Fruit fly (Drosophila melanogaster) whole organism, wandering third instar larva: ENCODE results near the gene Mdr65.

Experiments used
- Abd-B ChIP-seq: fragments of >200 bp; optimal IDR thresholded peaks from 2 replicates; lab custom pipeline; 2017; ENCODE audit warnings: missing biosample characterization, missing genetic modification characterization
- CG32264 ChIP-seq: fragments of 200-800 bp; sonication (Bioruptor generic); optimal IDR thresholded peaks from 2 replicates; lab custom pipeline; 2016; ENCODE audit warnings: missing biosample characterization, missing genetic modification characterization
- CG9705 ChIP-seq: fragments of 200-800 bp; sonication (Bioruptor generic); optimal IDR thresholded peaks from 2 replicates; lab custom pipeline; 2018; ENCODE audit warnings: missing biosample characterization, mild to moderate bottlenecking, missing genetic modification characterization
- CrebA ChIP-seq: fragments of 200-800 bp; sonication (Bioruptor generic); optimal IDR thresholded peaks from 2 replicates; lab custom pipeline; 2016; ENCODE audit warnings: missing biosample characterization, mild to moderate bottlenecking, missing genetic modification characterization, borderline replicate concordance
- Dfd ChIP-seq: fragments of >200 bp; optimal IDR thresholded peaks from 2 replicates; lab custom pipeline; 2017; ENCODE audit warnings: missing biosample characterization, missing genetic modification characterization
- Dif ChIP-seq: fragments of 200-275, 200-300 bp; sonication (Bioruptor generic); optimal IDR thresholded peaks from 2 replicates; lab custom pipeline; 2018; ENCODE audit warnings: missing biosample characterization, missing genetic modification characterization; ENCODE audit not compliant: partially characterized antibody
- GATAd ChIP-seq: sonication (Bioruptor generic); optimal IDR thresholded peaks from 2 replicates; lab custom pipeline; 2016; ENCODE audit warnings: missing biosample characterization, missing genetic modification characterization
- HLH106 ChIP-seq: fragments of 200-800 bp; optimal IDR thresholded peaks from 3 replicates; lab custom pipeline; 2019; ENCODE audit warnings: missing biosample characterization, mild to moderate bottlenecking, missing genetic modification characterization, moderate library complexity
- Hnf4 ChIP-seq: fragments of 200-800 bp; sonication (Bioruptor generic); optimal IDR thresholded peaks from 2 replicates; lab custom pipeline; 2016; ENCODE audit warnings: missing biosample characterization, mild to moderate bottlenecking, missing genetic modification characterization
- Hr78 ChIP-seq: fragments of >200 bp; optimal IDR thresholded peaks from 2 replicates; lab custom pipeline; 2017; ENCODE audit warnings: missing biosample characterization, missing genetic modification characterization
- Hr83 ChIP-seq: fragments of 200-300 bp; sonication (Bioruptor generic); optimal IDR thresholded peaks from 2 replicates; lab custom pipeline; 2016; ENCODE audit warnings: missing biosample characterization, mild to moderate bottlenecking, missing genetic modification characterization, moderate library complexity; ENCODE audit not compliant: poor library complexity, severe bottlenecking
- Jra ChIP-seq: sonication (Bioruptor generic); optimal IDR thresholded peaks from 2 replicates; lab custom pipeline; 2016; ENCODE audit warnings: missing biosample characterization, missing genetic modification characterization
- Mio ChIP-seq: sonication (Bioruptor generic); optimal IDR thresholded peaks from 2 replicates; lab custom pipeline; 2016; ENCODE audit warnings: missing biosample characterization, missing genetic modification characterization
- Myc ChIP-seq: fragments of >200 bp; optimal IDR thresholded peaks from 2 replicates; lab custom pipeline; 2017
- N ChIP-seq: fragments of >200 bp; optimal IDR thresholded peaks from 2 replicates; lab custom pipeline; 2018; ENCODE audit warnings: missing biosample characterization, missing external identifiers, missing genetic modification characterization
- OdsH ChIP-seq: fragments of 200-800 bp; sonication (Bioruptor generic); optimal IDR thresholded peaks from 2 replicates; lab custom pipeline; 2016; ENCODE audit warnings: missing biosample characterization, mild to moderate bottlenecking, missing genetic modification characterization
- Rel ChIP-seq, 2 experiments: fragments of 200-800 bp; sonication (Bioruptor generic) in 1 of 2; optimal IDR thresholded peaks; 2 replicates in 1 of 2; 3 replicates in 1 of 2; lab custom pipeline; 2016 to 2019; ENCODE audit warnings: mild to moderate bottlenecking in 2 of 2, missing biosample characterization in 2 of 2, missing genetic modification characterization in 2 of 2, moderate library complexity in 1 of 2
- Sp1 ChIP-seq: fragments of 200-800 bp; sonication (Bioruptor generic); optimal IDR thresholded peaks from 3 replicates; lab custom pipeline; 2019; ENCODE audit warnings: missing biosample characterization, mild to moderate bottlenecking, missing genetic modification characterization, moderate library complexity
- Vsx2 ChIP-seq: fragments of 200-300, 225-300 bp; sonication (Bioruptor generic); optimal IDR thresholded peaks from 2 replicates; lab custom pipeline; 2018; ENCODE audit warnings: missing biosample characterization, missing genetic modification characterization; ENCODE audit not compliant: partially characterized antibody
- br ChIP-seq: fragments of 200-800 bp; sonication (Bioruptor generic); optimal IDR thresholded peaks from 2 replicates; lab custom pipeline; 2016; ENCODE audit warnings: missing biosample characterization, missing genetic modification characterization
- brk ChIP-seq: fragments of 200-800 bp; sonication (Bioruptor generic); optimal IDR thresholded peaks from 2 replicates; lab custom pipeline; 2016; ENCODE audit warnings: missing biosample characterization, mild to moderate bottlenecking, missing genetic modification characterization
- dl ChIP-seq, 2 experiments: fragments of 175-275, 200-275 bp in 1 of 2; fragments of 200-275 bp in 1 of 2; sonication (Bioruptor generic); optimal IDR thresholded peaks; lab custom pipeline; 2018; ENCODE audit warnings: mild to moderate bottlenecking in 2 of 2, missing biosample characterization in 2 of 2, missing genetic modification characterization in 2 of 2, moderate library complexity in 2 of 2; ENCODE audit not compliant: partially characterized antibody in 2 of 2, insufficient read depth in 1 of 2
- dmrt93B ChIP-seq: fragments of 200-800 bp; sonication (Bioruptor generic); optimal IDR thresholded peaks from 2 replicates; lab custom pipeline; 2018; ENCODE audit warnings: missing biosample characterization, mild to moderate bottlenecking, missing genetic modification characterization
- dsf ChIP-seq: sonication (Bioruptor generic); optimal IDR thresholded peaks from 2 replicates; lab custom pipeline; 2016; ENCODE audit warnings: missing biosample characterization, missing genetic modification characterization, borderline replicate concordance
- ey ChIP-seq: fragments of 200-800 bp; sonication (Bioruptor generic); optimal IDR thresholded peaks from 2 replicates; lab custom pipeline; 2016; ENCODE audit warnings: missing biosample characterization, missing genetic modification characterization
- foxo ChIP-seq, 2 experiments: fragments of 200-800 bp; sonication (Bioruptor generic); optimal IDR thresholded peaks; 2 replicates in 1 of 2; 3 replicates in 1 of 2; lab custom pipeline; 2016 to 2017; ENCODE audit warnings: missing biosample characterization in 2 of 2, missing genetic modification characterization in 2 of 2
- fru ChIP-seq: fragments of 200-800 bp; sonication (Bioruptor generic); optimal IDR thresholded peaks from 3 replicates; lab custom pipeline; 2016; ENCODE audit warnings: missing biosample characterization, mild to moderate bottlenecking, missing genetic modification characterization
- h ChIP-seq: fragments of 200-800 bp; sonication (Bioruptor generic); optimal IDR thresholded peaks from 3 replicates; lab custom pipeline; 2016; ENCODE audit warnings: missing biosample characterization, mild to moderate bottlenecking, missing genetic modification characterization
- jim ChIP-seq: fragments of 175-275, 200-325 bp; sonication (Bioruptor generic); optimal IDR thresholded peaks from 2 replicates; lab custom pipeline; 2016; ENCODE audit warnings: missing biosample characterization, mild to moderate bottlenecking, missing genetic modification characterization
- lola ChIP-seq: fragments of >200 bp; optimal IDR thresholded peaks from 2 replicates; lab custom pipeline; 2017; ENCODE audit warnings: missing biosample characterization, missing genetic modification characterization
- pan ChIP-seq: fragments of >200 bp; optimal IDR thresholded peaks from 2 replicates; lab custom pipeline; 2017
- psq ChIP-seq: fragments of 200-800 bp; sonication (Bioruptor generic); optimal IDR thresholded peaks from 3 replicates; lab custom pipeline; 2017; ENCODE audit warnings: missing biosample characterization, mild to moderate bottlenecking, missing genetic modification characterization, moderate library complexity
- rgr ChIP-seq: fragments of 200-800 bp; sonication (Bioruptor generic); optimal IDR thresholded peaks from 3 replicates; lab custom pipeline; 2016; ENCODE audit warnings: missing biosample characterization, mild to moderate bottlenecking, missing genetic modification characterization
- sage ChIP-seq: fragments of 200-800 bp; sonication (Bioruptor generic); optimal IDR thresholded peaks from 2 replicates; lab custom pipeline; 2016; ENCODE audit warnings: missing biosample characterization, mild to moderate bottlenecking, missing genetic modification characterization
- sv ChIP-seq: fragments of 200-800 bp; sonication (Bioruptor generic); optimal IDR thresholded peaks from 3 replicates; lab custom pipeline; 2016; ENCODE audit warnings: missing biosample characterization, missing genetic modification characterization
- tai ChIP-seq: sonication (Bioruptor generic); optimal IDR thresholded peaks from 2 replicates; lab custom pipeline; 2016; ENCODE audit warnings: missing biosample characterization, missing genetic modification characterization
- usp ChIP-seq: fragments of >200 bp; optimal IDR thresholded peaks from 2 replicates; lab custom pipeline; 2017; ENCODE audit warnings: missing biosample characterization, missing genetic modification characterization
- woc ChIP-seq: sonication (Bioruptor generic); optimal IDR thresholded peaks from 2 replicates; lab custom pipeline; 2016; ENCODE audit warnings: missing biosample characterization, mild to moderate bottlenecking, missing genetic modification characterization

Gene Mdr65

dm6 chr3L:6261230-6261629 lies 15.7 kb upstream of the Mdr65 start:
- no peak for TF ChIP-seq Hr83 (GFP tag; lab: Kevin White, UChicago)
- TF ChIP-seq rgr (GFP tag; lab: Kevin White, UChicago) = no peak
- TF ChIP-seq dsf (GFP tag; lab: Kevin White, UChicago) = no peak
- no peak for TF ChIP-seq CG9705
- TF ChIP-seq jim (GFP tag; lab: Kevin White, UChicago) = no peak
- no peak for TF ChIP-seq Rel (GFP tag; optimal IDR thresholded peaks at IDR 0.05; lab: Kevin White, UChicago)
- no peak for TF ChIP-seq Rel (tag; optimal IDR thresholded peaks at IDR 0.05; lab: Kevin White, UChicago)
- no peak for TF ChIP-seq Abd-B (GFP tag; lab: Kevin White, UChicago)

DNA sequence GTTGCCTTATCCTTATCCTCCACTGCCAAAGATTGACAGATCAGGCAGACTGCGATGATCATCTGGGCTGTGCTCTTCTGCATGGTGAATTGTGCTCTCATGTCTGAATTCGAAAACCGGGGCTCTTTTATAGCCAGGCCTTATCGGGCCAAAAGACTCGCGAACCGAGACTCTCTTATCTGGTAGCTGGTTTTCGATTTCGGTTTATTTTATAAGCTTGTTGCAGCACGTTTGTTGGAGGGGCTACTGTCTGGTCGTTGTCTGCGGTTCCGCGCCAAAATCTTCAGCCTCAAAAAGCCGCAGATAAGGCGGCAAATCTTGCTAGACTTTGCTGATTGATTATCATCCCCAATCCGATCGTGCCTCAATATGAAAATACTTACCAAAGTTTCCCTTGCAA lies 13.1 kb upstream of the Mdr65 start, which contains the start of gene CG10163:
Gene CG10163 (minus strand): TSS at position 101 of the 400 bp plus-strand sequence.
- TF ChIP-seq woc (GFP tag; lab: Kevin White, UChicago) (no peak), dsf (GFP tag; lab: Kevin White, UChicago) (no peak), CG9705 (no peak), CG32264 (GFP tag; lab: Kevin White, UChicago) (no peak), h (GFP tag; lab: Kevin White, UChicago) (no peak), Mio (GFP tag; lab: Kevin White, UChicago) (no peak), lola (GFP tag; lab: Kevin White, UChicago) (no peak), foxo (GFP tag; optimal IDR thresholded peaks at IDR 0.05; lab: Kevin White, UChicago) (no peak), N (GFP tag; lab: Kevin White, UChicago) (no peak), pan (lab: Kevin White, UChicago) (no peak), sv (GFP tag; lab: Kevin White, UChicago) (no peak), Hnf4 (GFP tag; lab: Kevin White, UChicago) (no peak), Dif (GFP tag; lab: Kevin White, UChicago) (no peak), br (no peak), Myc (lab: Kevin White, UChicago) (no peak), psq (GFP tag; lab: Kevin White, UChicago) (no peak), HLH106 (tag; lab: Kevin White, UChicago) (no peak), Hr78 (GFP tag; lab: Kevin White, UChicago) (no peak)

DNA sequence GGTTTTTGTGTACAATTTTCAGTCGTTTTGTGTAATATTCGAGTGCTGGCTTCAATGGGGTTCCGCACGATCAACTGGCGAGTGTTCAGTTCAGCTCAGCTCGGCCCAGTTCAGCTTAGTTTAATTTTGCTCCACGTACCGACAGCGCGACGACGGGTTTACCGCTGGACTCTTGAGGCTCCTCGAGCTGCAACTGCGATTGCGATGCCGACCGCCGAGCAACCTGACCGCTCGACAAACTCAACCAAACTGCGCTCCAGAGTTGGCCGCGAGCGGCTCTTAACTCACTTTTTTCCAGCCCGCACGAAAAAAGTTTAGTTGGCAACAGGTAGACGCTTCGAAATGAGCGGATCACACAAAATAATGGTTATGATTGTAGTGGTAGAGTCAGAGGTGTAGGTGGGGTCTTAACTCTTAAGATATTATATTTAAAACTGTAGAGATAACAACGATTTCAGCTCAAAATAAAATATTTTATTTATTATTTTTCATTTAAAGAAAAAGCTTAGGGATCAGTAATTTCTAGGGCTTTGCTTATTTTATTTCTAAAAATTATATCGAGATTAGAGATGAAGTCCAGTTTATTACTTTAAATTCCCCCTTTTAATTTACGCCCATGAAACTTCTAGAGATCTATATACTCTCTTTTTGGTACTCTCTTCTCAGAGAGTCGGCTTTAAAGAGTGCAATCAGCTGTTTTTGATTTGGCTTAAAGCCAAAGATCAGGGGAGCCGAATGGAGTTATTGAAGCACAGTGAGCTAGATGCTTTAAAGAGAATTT lies 11.1 kb upstream of the Mdr65 start, which contains the start of gene Best2:
Gene Best2 (minus strand): TSS at position 258 of the 781 bp plus-strand sequence.
- TF ChIP-seq Sp1 (GFP tag; lab: Kevin White, UChicago) (peak; percentile 97), Hr78 (GFP tag; lab: Kevin White, UChicago) (no peak), foxo (GFP tag; optimal IDR thresholded peaks at IDR 0.05; lab: Kevin White, UChicago) (peak in 1 of 2 experiments; percentile 96), GATAd (GFP tag; lab: Kevin White, UChicago) (peak; percentile 26), HLH106 (tag; lab: Kevin White, UChicago) (peak; percentile 97), Vsx2 (GFP tag; lab: Kevin White, UChicago) (no peak), woc (GFP tag; lab: Kevin White, UChicago) (peak; percentile 90), h (GFP tag; lab: Kevin White, UChicago) (peak; percentile 97), Hr83 (GFP tag; lab: Kevin White, UChicago) (no peak), N (GFP tag; lab: Kevin White, UChicago) (no peak), Hnf4 (GFP tag; lab: Kevin White, UChicago) (peak; percentile 90), Dfd (no peak), jim (GFP tag; lab: Kevin White, UChicago) (no peak), psq (GFP tag; lab: Kevin White, UChicago) (peak; percentile 93), ey (GFP tag; lab: Kevin White, UChicago) (peak; percentile 95), sv (GFP tag; lab: Kevin White, UChicago) (peak; percentile 73), usp (GFP tag; lab: Kevin White, UChicago) (no peak), Abd-B (GFP tag; lab: Kevin White, UChicago) (no peak), lola (GFP tag; lab: Kevin White, UChicago) (no peak), sage (GFP tag; lab: Kevin White, UChicago) (peak; percentile 84), OdsH (peak; percentile 96), rgr (GFP tag; lab: Kevin White, UChicago) (peak; percentile 95), Mio (GFP tag; lab: Kevin White, UChicago) (peak; percentile 20), br (peak; percentile 97), dsf (GFP tag; lab: Kevin White, UChicago) (peak; percentile 77), CrebA (GFP tag; lab: Kevin White, UChicago) (peak; percentile 5), Myc (lab: Kevin White, UChicago) (no peak), tai (peak; percentile 91), dl (GFP tag; optimal IDR thresholded peaks at IDR 0.05; lab: Kevin White, UChicago; ENCODE audit: insufficient read depth in 1 of 2, partially characterized antibody in 2 of 2) (peak in 1 of 2 experiments; percentile 39), CG32264 (GFP tag; lab: Kevin White, UChicago) (peak; percentile 48), Jra (GFP tag; lab: Kevin White, UChicago) (peak; percentile 85), Rel (GFP tag; optimal IDR thresholded peaks at IDR 0.05; lab: Kevin White, UChicago) (peak; percentile 91), Rel (tag; optimal IDR thresholded peaks at IDR 0.05; lab: Kevin White, UChicago) (peak; percentile 82), fru (GFP tag; lab: Kevin White, UChicago) (peak; percentile 97), brk (GFP tag; lab: Kevin White, UChicago) (peak; percentile 91), dmrt93B (GFP tag; lab: Kevin White, UChicago) (peak; percentile 91), Dif (GFP tag; lab: Kevin White, UChicago) (peak; percentile 7), CG9705 (peak; percentile 94), pan (lab: Kevin White, UChicago) (no peak)
